Fruit fly (Drosophila melanogaster): ENCODE measurements around the gene CG13689.

The CG13689 gene

dm6 chr2L:574226-574625 is 28.4 kb upstream of the CG13689 start, which contains the start of the genes Ipk2 and cold (continued):
- no peak for TF ChIP-seq Stat92E (GFP tag; optimal IDR thresholded peaks at IDR 0.05)
- TF ChIP-seq D19B (GFP tag; optimal IDR thresholded peaks at IDR 0.05), result peak; percentile 65
- no peak for TF ChIP-seq grn (GFP tag; optimal IDR thresholded peaks at IDR 0.05)
- peak; percentile 34 for TF ChIP-seq CG8281 (tag; optimal IDR thresholded peaks at IDR 0.05)
- peak; percentile 57; the same call in 1 of the 3 replicates for TF ChIP-seq CG7357 (GFP tag; IDR thresholded peaks at IDR 0.05)
- TF ChIP-seq CG4424 (GFP tag; optimal IDR thresholded peaks at IDR 0.05), result peak; percentile 85
- no peak for TF ChIP-seq z (GFP tag; IDR thresholded peaks at IDR 0.05)
- no peak for TF ChIP-seq bigmax (GFP tag; optimal IDR thresholded peaks at IDR 0.05)
- TF ChIP-seq Ets97D (GFP tag; optimal IDR thresholded peaks at IDR 0.05), result peak; percentile 68
- TF ChIP-seq vfl (GFP tag; optimal IDR thresholded peaks at IDR 0.05), result peak; percentile 85
- TF ChIP-seq CG14441 (GFP tag; IDR thresholded peaks at IDR 0.05), result peak; percentile 73
- TF ChIP-seq Chrac-16 (GFP tag; optimal IDR thresholded peaks at IDR 0.05), result peak; percentile 78
- peak in 1 of 2 experiments; percentile 88 for TF ChIP-seq Hr51 (GFP tag; optimal IDR thresholded peaks at IDR 0.05)
- no peak for TF ChIP-seq CG11723 (GFP tag; optimal IDR thresholded peaks at IDR 0.05)
- peak; percentile 54 for TF ChIP-seq CG11398 (GFP tag; optimal IDR thresholded peaks at IDR 0.05)
- TF ChIP-seq CG10543 (GFP tag; optimal IDR thresholded peaks at IDR 0.05), result peak; percentile 86
- TF ChIP-seq CG7271 (tag; optimal IDR thresholded peaks at IDR 0.05), result no peak
- peak; percentile 81 for TF ChIP-seq CG6272 (GFP tag; IDR thresholded peaks at IDR 0.05)
- TF ChIP-seq salm (tag; optimal IDR thresholded peaks at IDR 0.05), result peak; percentile 21
- peak; percentile 79 for TF ChIP-seq klu (GFP tag; IDR thresholded peaks at IDR 0.05)
- TF ChIP-seq psq (GFP tag; optimal IDR thresholded peaks at IDR 0.05), result peak; percentile 70
- TF ChIP-seq run (tag; optimal IDR thresholded peaks at IDR 0.05), result peak; percentile 39
- TF ChIP-seq dpn (GFP tag; optimal IDR thresholded peaks at IDR 0.05), result peak; percentile 84 to 87
- peak; percentile 69 for TF ChIP-seq CG15696 (tag; optimal IDR thresholded peaks at IDR 0.05)
- TF ChIP-seq sima (GFP tag; optimal IDR thresholded peaks at IDR 0.05), result no peak
- peak; percentile 93 for TF ChIP-seq lilli (GFP tag; optimal IDR thresholded peaks at IDR 0.05)
- TF ChIP-seq CG8944 (GFP tag; optimal IDR thresholded peaks at IDR 0.05), result peak; percentile 31
- peak; percentile 78 for TF ChIP-seq bab2 (GFP tag; optimal IDR thresholded peaks at IDR 0.05)
- TF ChIP-seq CG12155 (GFP tag; optimal IDR thresholded peaks at IDR 0.05), result peak; percentile 86
- TF ChIP-seq CG1529 (GFP tag; optimal IDR thresholded peaks at IDR 0.05), result peak; percentile 50
- peak; percentile 4 for TF ChIP-seq CG6254 (GFP tag; optimal IDR thresholded peaks at IDR 0.05)
- peak; percentile 72 for TF ChIP-seq Fer3 (tag; optimal IDR thresholded peaks at IDR 0.05)
- TF ChIP-seq CG17829 (tag; optimal IDR thresholded peaks at IDR 0.05), result peak; percentile 77
- peak; percentile 73 for TF ChIP-seq maf-S (GFP tag; optimal IDR thresholded peaks at IDR 0.05)
- TF ChIP-seq CG15514 (GFP tag; optimal IDR thresholded peaks at IDR 0.05), result peak; percentile 88
- no peak for TF ChIP-seq prd (optimal IDR thresholded peaks at IDR 0.05)
- peak; percentile 82 for TF ChIP-seq prd (GFP tag; IDR thresholded peaks at IDR 0.05)
- no peak for TF ChIP-seq sens-2 (GFP tag; IDR thresholded peaks at IDR 0.05)
- TF ChIP-seq pb (GFP tag; optimal IDR thresholded peaks at IDR 0.05), result peak; percentile 50
- no peak for TF ChIP-seq Hmx (GFP tag; optimal IDR thresholded peaks at IDR 0.05)
- peak; percentile 13; the same call in 1 of the 2 replicates for TF ChIP-seq nerfin-2 (GFP tag; IDR thresholded peaks at IDR 0.05; ENCODE audit: partially characterized antibody)
- TF ChIP-seq CG17186 (GFP tag; optimal IDR thresholded peaks at IDR 0.05), result peak; percentile 94
- peak; percentile 57; the same call in 1 of the 3 replicates for TF ChIP-seq Optix (GFP tag; IDR thresholded peaks at IDR 0.05)
- TF ChIP-seq amos (GFP tag; IDR thresholded peaks at IDR 0.05; ENCODE audit: partially characterized antibody), result no peak; the same call in 1 of the 2 replicates
- TF ChIP-seq Gug (GFP tag; IDR thresholded peaks at IDR 0.05), result peak; percentile 70
- TF ChIP-seq CG17802 (tag; optimal IDR thresholded peaks at IDR 0.05), result peak; percentile 53
- peak; percentile 53 for TF ChIP-seq gcm2 (GFP tag; optimal IDR thresholded peaks at IDR 0.05)
- no peak for TF ChIP-seq inv (GFP tag; IDR thresholded peaks at IDR 0.05; ENCODE audit: partially characterized antibody)
- TF ChIP-seq chm (GFP tag; IDR thresholded peaks at IDR 0.05), result no peak
- peak; percentile 70 for TF ChIP-seq nom (GFP tag; optimal IDR thresholded peaks at IDR 0.05)

All from whole organism, embryonic.